Worm (Caenorhabditis elegans) whole organism, L2 larva: ENCODE measurements around the gene F53C3.1.

Source experiments
- alr-1 ChIP-seq: fragments of 150-350 bp; optimal IDR thresholded peaks from 2 replicates; lab custom pipeline; 2014; ENCODE audit warnings: missing biosample characterization, missing genetic modification characterization
- aly-2 ChIP-seq: fragments of 150-350 bp; optimal IDR thresholded peaks from 2 replicates; lab custom pipeline; 2014; ENCODE audit warnings: missing biosample characterization, missing genetic modification characterization
- fos-1 ChIP-seq: fragments of 150-350 bp; optimal IDR thresholded peaks from 2 replicates; lab custom pipeline; 2014; ENCODE audit warnings: missing biosample characterization, missing genetic modification characterization
- lin-39 ChIP-seq: fragments of 150-350 bp; optimal IDR thresholded peaks from 2 replicates; lab custom pipeline; 2014; ENCODE audit warnings: missing biosample characterization, missing genetic modification reagents, missing genetic modification characterization
- nhr-129 ChIP-seq: fragments of 150-350 bp; optimal IDR thresholded peaks from 2 replicates; lab custom pipeline; 2014; ENCODE audit warnings: missing biosample characterization, missing genetic modification characterization
- nhr-21 ChIP-seq: fragments of 150-350 bp; optimal IDR thresholded peaks from 2 replicates; lab custom pipeline; 2014; ENCODE audit warnings: missing biosample characterization, missing genetic modification characterization
- nhr-25 ChIP-seq: fragments of 150-350 bp; sonication (generic microtip); optimal IDR thresholded peaks from 3 replicates; lab custom pipeline; 2014; ENCODE audit warnings: missing biosample characterization, missing genetic modification characterization
- nhr-77 ChIP-seq: fragments of 150-350 bp; optimal IDR thresholded peaks from 2 replicates; lab custom pipeline; 2014; ENCODE audit warnings: missing biosample characterization, missing genetic modification characterization
- snpc-4 ChIP-seq: fragments of 150-350 bp; optimal IDR thresholded peaks from 2 replicates; lab custom pipeline; 2014; ENCODE audit warnings: missing biosample characterization, missing genetic modification characterization
- unc-62 ChIP-seq: fragments of 150-350 bp; optimal IDR thresholded peaks from 2 replicates; lab custom pipeline; 2014; ENCODE audit warnings: missing biosample characterization, missing genetic modification reagents, missing genetic modification characterization

- TF ChIP-seq nhr-77 (tag; lab: Kevin White, UChicago): no peak
- no peak for TF ChIP-seq snpc-4 (tag; lab: Kevin White, UChicago)
- no peak for TF ChIP-seq nhr-25 (tag; lab: Kevin White, UChicago)
- TF ChIP-seq aly-2: no peak
- no peak for TF ChIP-seq nhr-21
- no peak for TF ChIP-seq fos-1 (tag; lab: Kevin White, UChicago)
- no peak for TF ChIP-seq lin-39
- TF ChIP-seq alr-1 (tag; lab: Kevin White, UChicago): no peak
- TF ChIP-seq nhr-129 (tag; lab: Kevin White, UChicago): no peak
- no peak for TF ChIP-seq unc-62 (GFP tag; lab: Kevin White, UChicago)
Observed at ce11 chrII:3909301-3909700, 2.5 kb upstream of the F53C3.1 start.
